Fruit fly (Drosophila melanogaster) whole organism: ENCODE data around the gene Fer2.
"Not testable (repeated sequence)": the region's sequence is repeated elsewhere in the genome, so short reads cannot be mapped to it uniquely, and the experiment has no call there.

Source experiments
- CG8478 ChIP-seq: fragments of >200 bp; optimal IDR thresholded peaks from 2 replicates; lab custom pipeline; 2018; ENCODE audit warnings: inconsistent platforms
- Dll ChIP-seq: fragments of >200 bp; optimal IDR thresholded peaks from 2 replicates; lab custom pipeline; 2017
- EcR ChIP-seq, 2 experiments: fragments of >200 bp; optimal IDR thresholded peaks; 2 replicates each; lab custom pipeline; 2017; ENCODE audit warnings: missing biosample characterization in 2 of 2, missing genetic modification characterization in 2 of 2, missing genetic modification reagents in 2 of 2
- pan ChIP-seq: fragments of >200 bp; optimal IDR thresholded peaks from 2 replicates; lab custom pipeline; 2017
- psq ChIP-seq: fragments of >200 bp; optimal IDR thresholded peaks from 2 replicates; lab custom pipeline; 2017
- usp ChIP-seq: fragments of >200 bp; optimal IDR thresholded peaks from 2 replicates; lab custom pipeline; 2017; ENCODE audit warnings: missing biosample characterization, missing genetic modification characterization, mixed read lengths

The Fer2 gene

DNA sequence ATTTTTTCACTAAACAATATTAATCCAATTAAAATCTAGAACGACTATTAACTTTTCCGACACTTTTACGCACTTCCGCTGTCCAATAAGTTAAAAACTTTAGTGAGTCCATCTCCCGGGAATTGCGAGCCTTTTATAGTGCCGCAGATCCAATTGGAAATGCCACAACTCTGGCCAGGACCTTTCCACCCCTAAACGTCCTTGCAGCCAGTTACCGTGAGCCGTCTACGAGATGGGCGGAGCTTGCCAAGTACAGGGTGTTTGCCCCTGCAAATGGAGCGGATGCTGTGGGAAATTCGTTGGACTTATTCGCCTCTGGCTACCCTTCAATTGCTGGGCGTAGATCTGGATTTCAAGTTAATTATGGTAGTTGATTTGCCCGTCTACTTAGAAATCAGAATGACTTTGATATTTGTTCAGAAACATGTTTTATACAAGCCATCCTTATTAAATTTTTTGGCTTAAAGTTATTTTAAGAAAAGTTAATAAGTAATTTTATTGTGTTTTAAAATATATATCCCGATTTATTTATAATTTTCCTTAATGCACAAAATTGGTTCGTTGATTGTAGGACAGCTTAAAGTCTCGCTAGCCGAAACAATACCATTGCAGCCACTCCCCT, at the start of gene Fer2:
Fer2 (minus strand) TSS at position 74 of the 622 bp plus-strand sequence.
- TF ChIP-seq CG8478 (lab: Kevin White, UChicago) (no peak), EcR (GFP tag; optimal IDR thresholded peaks at IDR 0.05; lab: Kevin White, UChicago) (no peak), Dll (no peak), pan (lab: Kevin White, UChicago) (no peak), usp (GFP tag; lab: Kevin White, UChicago) (no peak), psq (lab: Kevin White, UChicago) (no peak)

DNA sequence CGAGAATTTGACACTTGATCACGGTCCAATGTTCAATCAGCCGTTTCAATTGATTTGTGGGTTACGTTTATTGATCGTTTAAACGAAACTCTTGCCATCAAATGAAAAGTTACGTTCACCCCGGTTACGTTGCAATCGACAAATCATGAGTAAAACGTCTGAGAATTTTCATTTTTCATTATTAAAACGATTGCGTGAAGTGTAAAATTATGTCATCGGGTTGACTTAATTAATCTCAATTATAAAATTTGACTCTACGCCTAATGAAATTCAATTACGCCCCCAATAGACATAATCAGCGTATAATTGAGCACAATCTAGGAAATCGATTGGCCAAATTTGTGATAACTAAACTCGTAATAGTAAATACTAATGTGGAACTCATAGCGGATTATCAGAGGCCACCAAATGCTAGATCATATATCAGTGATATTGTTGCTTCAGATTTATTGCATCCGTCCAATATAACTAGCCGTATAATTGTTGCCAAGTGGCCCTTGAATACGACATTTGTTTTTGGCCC, 49.4 kb upstream of the Fer2 start:
- TF ChIP-seq EcR (GFP tag; optimal IDR thresholded peaks at IDR 0.05; lab: Kevin White, UChicago) (no peak), psq (lab: Kevin White, UChicago) (no peak), usp (GFP tag; lab: Kevin White, UChicago) (no peak), pan (lab: Kevin White, UChicago) (no peak), Dll (no peak), CG8478 (lab: Kevin White, UChicago) (no peak)

DNA sequence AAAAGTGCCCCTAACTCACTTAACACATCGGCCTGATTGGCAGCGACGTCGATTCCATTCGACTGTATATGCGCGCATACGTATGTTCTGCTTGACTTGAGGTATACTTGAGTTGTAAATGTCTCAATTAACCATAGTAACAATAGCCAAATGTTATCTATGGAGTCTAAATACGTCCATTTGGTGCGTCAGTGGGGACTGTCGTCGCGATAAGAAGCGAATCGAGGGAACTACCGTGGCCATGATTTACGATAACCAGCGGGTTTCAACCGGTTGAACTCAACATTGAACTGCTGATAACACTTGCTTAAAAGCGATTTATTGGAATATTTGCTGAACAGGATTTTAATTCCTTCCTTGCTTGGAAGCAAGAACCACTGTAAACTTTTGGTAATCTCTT, 39.7 kb upstream of the Fer2 start:
- TF ChIP-seq psq (lab: Kevin White, UChicago), result no peak
- no peak for TF ChIP-seq EcR (GFP tag; optimal IDR thresholded peaks at IDR 0.05; lab: Kevin White, UChicago)
- no peak for TF ChIP-seq Dll
- no peak for TF ChIP-seq CG8478 (lab: Kevin White, UChicago)
- TF ChIP-seq pan (lab: Kevin White, UChicago), result no peak
- TF ChIP-seq usp (GFP tag; lab: Kevin White, UChicago), result no peak

DNA sequence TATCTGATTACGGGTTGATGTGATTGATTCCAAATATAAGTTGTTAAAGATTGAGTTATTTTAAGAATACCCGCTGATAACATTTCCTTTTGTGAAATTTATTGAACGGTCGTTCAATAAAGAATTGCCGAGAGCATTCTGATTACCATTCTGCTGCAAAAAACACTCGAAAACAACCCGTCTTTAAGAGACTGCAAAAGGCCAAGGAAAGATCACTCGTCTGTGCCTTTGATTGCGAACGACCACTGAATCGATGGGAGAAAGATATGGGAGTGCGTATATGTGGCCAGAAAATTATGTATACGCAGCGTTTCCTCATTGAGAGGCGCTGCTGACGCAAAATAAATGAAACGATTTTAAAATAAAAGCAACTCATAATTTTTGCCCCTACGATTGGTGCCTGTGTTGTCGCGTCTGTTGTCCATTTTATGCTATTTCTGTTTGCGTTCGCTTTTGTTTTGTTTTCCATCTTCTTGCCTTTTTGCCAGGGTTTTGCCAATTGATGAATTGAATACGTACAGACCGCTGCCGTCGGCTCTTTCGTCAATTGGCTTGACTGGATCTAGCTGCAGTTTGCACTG, 39.2 kb upstream of the Fer2 start:
- TF ChIP-seq Dll (no peak), psq (lab: Kevin White, UChicago) (no peak), CG8478 (lab: Kevin White, UChicago) (no peak), EcR (GFP tag; optimal IDR thresholded peaks at IDR 0.05; lab: Kevin White, UChicago) (no peak)

DNA sequence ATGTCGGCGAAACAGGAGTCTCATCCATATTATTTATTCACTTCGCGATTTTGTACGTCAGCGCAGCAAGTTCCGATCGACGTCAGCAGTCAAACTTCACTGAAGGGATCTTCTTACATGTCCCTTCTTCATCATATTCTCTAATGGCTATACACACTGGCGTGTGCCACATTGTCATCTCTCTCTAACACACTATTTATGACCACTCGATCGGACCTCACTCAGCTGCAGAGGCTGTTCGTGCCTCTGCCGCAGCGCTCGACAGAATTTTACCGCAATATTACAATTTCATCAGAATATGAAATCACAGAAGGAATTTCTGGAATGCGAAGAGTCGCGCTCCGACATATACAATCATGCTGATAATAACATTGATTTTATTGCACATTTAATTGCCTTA, 38.4 kb upstream of the Fer2 start, which contains the start of gene Bin1:
Bin1 (minus strand) TSS at position 101 of the 400 bp plus-strand sequence.
- not testable (repeated sequence) for TF ChIP-seq usp (GFP tag; lab: Kevin White, UChicago); CG8478 (lab: Kevin White, UChicago); EcR (GFP tag; optimal IDR thresholded peaks at IDR 0.05; lab: Kevin White, UChicago)

DNA sequence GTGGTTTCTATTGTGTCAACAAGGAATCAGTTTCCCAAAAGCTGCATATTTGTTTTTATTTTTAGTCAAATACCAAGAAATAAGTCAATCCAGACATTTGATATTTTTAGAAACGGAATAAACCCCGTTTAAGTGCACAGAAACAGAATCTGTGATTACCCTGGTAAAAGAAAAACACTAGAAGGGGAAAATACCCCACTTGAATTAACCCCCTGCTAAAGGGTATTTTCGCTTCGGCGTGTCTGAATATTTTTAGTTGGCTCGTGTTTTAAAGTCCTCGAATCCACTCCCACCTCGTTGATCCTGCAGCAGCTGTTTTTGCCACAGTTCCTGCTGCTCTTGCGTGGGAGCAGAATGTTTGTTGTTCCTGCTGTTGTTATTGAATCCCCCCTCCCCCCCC, 36.6 kb upstream of the Fer2 start:
- TF ChIP-seq CG8478 (lab: Kevin White, UChicago), result no peak
- TF ChIP-seq Dll, result no peak

DNA sequence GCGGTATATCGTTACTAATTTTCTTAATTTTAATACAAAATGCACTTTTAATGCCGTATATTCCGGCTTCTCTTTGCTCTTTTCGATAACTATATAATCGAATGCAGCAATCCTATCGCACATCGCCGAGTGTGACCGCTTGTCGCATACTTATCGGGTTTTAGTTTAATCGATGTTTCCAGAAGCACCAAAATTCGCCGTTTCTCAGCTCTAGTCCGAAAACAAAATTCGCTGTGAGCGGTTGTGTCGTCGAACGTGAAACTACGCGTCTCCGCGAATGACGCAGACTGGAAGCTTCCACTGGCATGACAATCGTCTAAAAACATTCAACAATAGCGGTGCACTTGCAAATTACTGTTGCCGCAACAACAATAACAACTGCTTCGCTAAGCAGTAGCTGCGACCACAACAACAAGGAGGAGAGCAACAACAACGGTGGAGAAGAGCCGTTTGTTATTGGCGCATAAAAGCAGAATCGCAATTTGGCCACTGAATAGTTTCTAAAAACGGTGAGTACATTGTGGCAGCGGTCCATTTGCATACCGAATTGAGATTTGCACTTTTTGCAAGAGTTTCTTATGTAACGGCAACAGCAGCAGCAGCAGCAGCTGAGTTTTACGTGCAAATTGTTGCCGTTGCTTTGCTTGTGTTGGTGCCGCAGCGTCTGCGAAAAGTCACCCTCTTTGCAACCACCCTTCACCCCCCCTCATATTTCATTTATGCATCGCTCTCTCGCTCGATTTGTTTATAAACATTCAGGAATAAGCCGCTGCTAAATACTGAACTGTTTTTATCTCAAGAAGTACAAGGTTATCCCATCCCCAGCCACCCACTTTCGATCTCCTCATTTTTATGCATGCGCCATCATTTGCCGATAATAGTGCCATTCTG, 35.9 kb upstream of the Fer2 start, which contains the start of gene sra:
sra (plus strand) TSS at position 209 of the 891 bp plus-strand sequence.
- TF ChIP-seq EcR (GFP tag; optimal IDR thresholded peaks at IDR 0.05; lab: Kevin White, UChicago) (no peak), psq (lab: Kevin White, UChicago) (no peak), usp (GFP tag; lab: Kevin White, UChicago) (no peak)

DNA sequence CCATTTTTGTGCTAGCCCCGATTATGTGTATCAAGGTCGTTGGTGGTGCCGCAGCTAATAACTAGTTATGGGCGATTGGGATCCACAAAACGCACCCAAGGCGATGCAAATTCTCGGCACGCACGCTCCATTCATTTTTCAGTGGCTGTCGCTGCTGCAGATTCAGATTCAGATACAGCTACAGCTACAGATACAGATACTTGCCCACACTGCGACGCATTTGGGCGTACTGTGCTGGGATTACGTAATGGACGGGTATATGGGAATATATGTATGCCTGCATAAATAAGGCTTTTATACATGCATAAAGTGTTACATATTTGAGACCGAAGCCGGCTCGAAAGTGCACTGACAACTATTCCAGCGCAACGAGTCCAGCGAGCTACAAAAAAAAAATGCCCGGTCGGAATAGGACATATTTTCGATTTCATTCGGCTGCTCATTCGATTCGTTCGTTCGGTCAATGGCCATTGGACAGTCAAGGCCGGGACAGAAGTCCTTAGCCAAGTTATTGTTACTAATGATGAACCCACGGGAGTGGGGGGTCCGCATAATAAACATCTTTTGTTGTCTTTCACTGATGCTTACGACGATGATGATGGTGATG, 31.3 kb upstream of the Fer2 start:
- TF ChIP-seq EcR (GFP tag; optimal IDR thresholded peaks at IDR 0.05; lab: Kevin White, UChicago) (peak in 1 of 2 experiments; percentile 23), CG8478 (lab: Kevin White, UChicago) (no peak)

DNA sequence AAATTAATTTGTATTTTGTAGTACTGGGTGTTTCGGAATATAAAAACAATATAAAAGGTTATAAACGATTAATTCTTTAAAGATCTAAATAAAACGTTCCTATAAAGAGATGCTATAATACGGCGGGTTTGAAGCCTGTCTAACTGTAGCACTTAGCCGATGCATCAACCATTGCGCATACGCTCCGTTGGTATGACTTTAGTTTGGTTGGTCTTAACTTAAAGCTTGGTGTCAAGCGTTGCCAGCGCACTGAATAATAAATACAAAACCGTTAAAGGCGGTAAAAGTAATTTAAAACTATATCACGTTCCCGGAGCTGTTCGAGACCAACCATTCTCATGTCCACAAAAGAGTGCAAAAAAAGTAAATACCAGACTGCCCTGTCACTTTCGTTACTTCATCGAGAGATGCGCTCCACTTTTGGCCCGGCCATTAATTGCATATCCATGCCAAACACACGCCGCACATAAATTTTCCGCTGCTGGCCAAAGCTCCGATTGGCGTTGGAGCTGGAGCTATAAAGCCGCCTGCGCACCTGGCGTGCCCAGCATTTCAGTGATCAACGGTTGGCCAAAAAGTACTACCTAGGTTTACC, 29.5 kb upstream of the Fer2 start, which contains the start of gene CG8927:
CG8927 (plus strand) TSS at position 545 of the 595 bp plus-strand sequence.
- TF ChIP-seq Dll, result no peak
- TF ChIP-seq CG8478 (lab: Kevin White, UChicago), result no peak
- TF ChIP-seq psq (lab: Kevin White, UChicago), result no peak
- no peak for TF ChIP-seq usp (GFP tag; lab: Kevin White, UChicago)
- no peak for TF ChIP-seq EcR (GFP tag; optimal IDR thresholded peaks at IDR 0.05; lab: Kevin White, UChicago)
- no peak for TF ChIP-seq pan (lab: Kevin White, UChicago)

DNA sequence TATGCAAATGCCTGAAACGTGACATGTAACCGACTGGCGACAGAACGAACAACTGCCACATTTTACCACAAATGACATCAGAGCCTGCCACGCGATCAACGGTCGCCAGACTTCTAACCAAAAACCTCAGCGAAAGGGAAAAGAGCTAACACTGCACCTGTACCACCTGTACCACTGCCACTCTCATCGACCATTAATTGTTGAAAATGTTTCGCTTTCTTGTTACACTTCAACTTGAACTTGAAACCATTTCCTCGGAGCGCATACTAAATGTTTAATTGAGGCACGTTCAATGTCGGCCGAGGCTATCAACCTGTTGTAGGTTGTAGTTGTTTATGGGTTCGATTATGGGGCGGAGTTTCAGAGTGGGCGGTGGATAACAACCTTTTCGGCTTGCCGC, 25.4 kb upstream of the Fer2 start:
- no peak for TF ChIP-seq CG8478 (lab: Kevin White, UChicago)
- TF ChIP-seq pan (lab: Kevin White, UChicago), result no peak
- no peak for TF ChIP-seq psq (lab: Kevin White, UChicago)
- TF ChIP-seq usp (GFP tag; lab: Kevin White, UChicago), result no peak
- TF ChIP-seq Dll, result no peak
- TF ChIP-seq EcR (GFP tag; optimal IDR thresholded peaks at IDR 0.05; lab: Kevin White, UChicago), result no peak

DNA sequence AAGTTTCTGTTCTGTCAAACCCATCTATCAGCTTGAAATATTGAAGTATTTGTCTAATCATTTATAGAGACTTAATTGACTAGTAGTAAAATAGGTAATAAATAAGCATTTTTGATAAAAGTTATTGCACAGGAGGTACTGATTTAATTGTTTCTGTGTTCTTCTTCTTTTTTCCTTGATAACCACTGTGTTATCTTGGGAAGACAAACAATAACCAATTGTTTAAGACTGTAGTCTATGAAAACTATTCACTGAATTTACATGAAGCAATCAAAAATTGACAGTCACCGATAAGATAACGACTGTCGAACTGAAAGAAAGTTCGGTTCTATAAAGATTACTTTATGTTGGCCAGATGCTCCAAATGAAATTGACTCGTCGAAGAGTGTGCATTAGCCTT, 22.4 kb upstream of the Fer2 start:
- TF ChIP-seq CG8478 (lab: Kevin White, UChicago), result no peak
- TF ChIP-seq psq (lab: Kevin White, UChicago), result no peak
- no peak for TF ChIP-seq pan (lab: Kevin White, UChicago)
- no peak for TF ChIP-seq usp (GFP tag; lab: Kevin White, UChicago)
- TF ChIP-seq Dll, result no peak
- no peak for TF ChIP-seq EcR (GFP tag; optimal IDR thresholded peaks at IDR 0.05; lab: Kevin White, UChicago)
